Worm (Caenorhabditis elegans): ENCODE results near the gene mltn-12.

mltn-12 gene

DNA sequence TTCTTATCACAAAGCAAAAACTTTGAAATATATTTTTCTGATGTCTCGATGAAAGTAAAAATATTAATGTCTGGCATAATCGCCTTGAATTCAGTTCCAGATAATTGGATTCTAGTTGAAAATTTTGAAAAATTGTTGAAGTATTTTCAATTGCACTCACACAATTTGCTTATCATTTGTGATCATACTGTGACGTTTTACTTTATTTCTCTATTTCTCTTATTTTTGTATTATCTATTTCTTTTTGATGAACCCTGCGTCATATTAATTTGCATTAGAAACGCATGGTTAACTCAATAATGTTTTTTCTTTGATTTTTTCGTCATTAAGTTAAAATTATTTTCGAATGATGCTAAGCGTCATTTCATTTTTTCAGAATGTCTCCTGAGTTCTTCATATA is 17.4 kb downstream of the mltn-12 start, which contains the start of gene C53D6.11:
Gene C53D6.11, plus strand, starts transcription at position 328 of the 400 bp plus-strand sequence.
- TF ChIP-seq Y105C5A.15 (GFP tag; IDR thresholded peaks at IDR 0.05): no peak
- no peak for TF ChIP-seq daf-16 (GFP tag; optimal IDR thresholded peaks at IDR 0.05)
- peak; percentile 36 for TF ChIP-seq daf-16 (tag; optimal IDR thresholded peaks at IDR 0.05)
- TF ChIP-seq nhr-28 (tag; optimal IDR thresholded peaks at IDR 0.05): peak; percentile 45

ce11 chrIV:9016477-9016876 is 23.6 kb downstream of the mltn-12 start, which contains the start of gene acc-2:
Gene acc-2, plus strand, starts transcription at chrIV:9016777.
- TF ChIP-seq Y105C5A.15 (GFP tag; IDR thresholded peaks at IDR 0.05): no peak
- no peak for TF ChIP-seq spr-1 (tag; optimal IDR thresholded peaks at IDR 0.05)
- no peak for TF ChIP-seq set-16 (GFP tag; IDR thresholded peaks at IDR 0.05)
- no peak for TF ChIP-seq lsy-2 (tag; optimal IDR thresholded peaks at IDR 0.05)
- no peak for TF ChIP-seq daf-8 (GFP tag; IDR thresholded peaks at IDR 0.05)

DNA sequence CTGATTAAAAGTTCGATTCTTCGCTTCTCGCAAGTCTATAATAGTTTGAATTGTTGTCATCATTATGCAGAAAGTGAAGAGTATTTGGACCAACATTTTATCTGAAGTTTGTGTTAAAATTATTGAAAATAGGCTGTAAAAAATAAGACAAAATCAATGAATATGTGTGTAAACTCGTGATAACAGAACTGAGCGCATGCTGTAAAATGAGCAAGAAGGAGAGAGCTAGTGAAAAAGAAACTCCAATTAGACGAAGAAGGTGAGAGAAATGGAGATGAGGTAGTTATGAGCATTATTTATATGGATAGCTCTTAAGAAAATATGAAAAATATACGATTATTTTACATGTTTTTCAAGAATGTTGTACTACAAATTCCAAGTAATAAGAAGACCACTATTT is 28.0 kb downstream of the mltn-12 start, which contains the start of gene C53D6.4:
Gene C53D6.4, minus strand, starts transcription at position 101 of the 400 bp plus-strand sequence.
- TF ChIP-seq ZK337.2 (GFP tag; IDR thresholded peaks at IDR 0.05) (no peak), lin-38 (GFP tag; IDR thresholded peaks at IDR 0.05) (no peak), lim-7 (GFP tag; IDR thresholded peaks at IDR 0.05) (no peak), unc-62 (GFP tag; optimal IDR thresholded peaks at IDR 0.05 in 1 of 2) (no peak), unc-62 (tag; optimal IDR thresholded peaks at IDR 0.05) (no peak), ztf-7 (tag; optimal IDR thresholded peaks at IDR 0.05) (no peak)

DNA sequence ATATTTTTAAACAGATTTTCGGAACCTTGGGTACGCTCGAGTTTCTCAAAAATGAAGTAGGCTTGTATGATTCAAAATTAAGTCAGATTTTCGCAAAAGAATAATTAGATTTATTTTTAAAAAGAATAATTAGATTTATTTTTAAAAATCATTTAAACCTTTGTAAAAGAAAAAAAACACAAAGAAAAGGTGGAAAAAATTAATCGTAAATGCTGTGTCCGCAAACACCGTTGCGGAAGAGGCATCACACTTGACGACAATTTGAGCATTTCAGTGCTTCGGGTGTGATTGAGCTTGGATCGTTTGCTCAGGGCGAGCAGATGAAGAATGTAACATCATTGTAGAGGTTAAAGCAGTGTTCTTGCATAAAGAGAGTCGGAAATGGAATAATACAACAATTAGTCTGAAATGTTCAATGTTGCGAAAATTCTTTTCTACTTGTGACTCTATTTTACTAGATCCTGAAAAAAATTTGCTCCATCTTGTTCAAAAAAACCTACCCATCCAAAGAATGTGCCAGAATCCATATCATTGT is 28.4 kb downstream of the mltn-12 start:
- TF ChIP-seq unc-62 (GFP tag; optimal IDR thresholded peaks at IDR 0.05 in 1 of 2) (peak in 1 of 2 experiments; percentile 72), unc-62 (tag; optimal IDR thresholded peaks at IDR 0.05) (no peak), zip-11 (GFP tag; IDR thresholded peaks at IDR 0.05) (no peak)

ce11 chrIV:9032550-9032949 is 39.7 kb downstream of the mltn-12 start, which contains the start of gene C53D6.6:
Gene C53D6.6, minus strand, starts transcription at chrIV:9032667.
- TF ChIP-seq unc-39 (tag; optimal IDR thresholded peaks at IDR 0.05): no peak
- no peak for TF ChIP-seq lim-7 (GFP tag; IDR thresholded peaks at IDR 0.05)
- peak in 1 of 2 experiments; percentile 6 for TF ChIP-seq unc-62 (GFP tag; optimal IDR thresholded peaks at IDR 0.05 in 1 of 2)
- TF ChIP-seq unc-62 (tag; optimal IDR thresholded peaks at IDR 0.05): no peak
- no peak for TF ChIP-seq D1046.2 (GFP tag; IDR thresholded peaks at IDR 0.05)
- no peak for TF ChIP-seq zip-2 (tag; optimal IDR thresholded peaks at IDR 0.05)
- TF ChIP-seq pha-4 (GFP tag; IDR thresholded peaks at IDR 0.05): no peak
- TF ChIP-seq pha-4 (tag; optimal IDR thresholded peaks at IDR 0.05): peak; percentile 4
- no peak for TF ChIP-seq F10B5.3 (tag; optimal IDR thresholded peaks at IDR 0.05)
- no peak for TF ChIP-seq zag-1 (tag; optimal IDR thresholded peaks at IDR 0.05)
- TF ChIP-seq lsy-2 (tag; optimal IDR thresholded peaks at IDR 0.05): no peak
- TF ChIP-seq egl-27 (tag; optimal IDR thresholded peaks at IDR 0.05): no peak
- TF ChIP-seq daf-12 (tag; optimal IDR thresholded peaks at IDR 0.05): no peak
- TF ChIP-seq aha-1 (tag): peak; percentile 26
- TF ChIP-seq daf-16 (GFP tag; optimal IDR thresholded peaks at IDR 0.05): no peak
- TF ChIP-seq daf-16 (tag; optimal IDR thresholded peaks at IDR 0.05): peak; percentile 68

DNA sequence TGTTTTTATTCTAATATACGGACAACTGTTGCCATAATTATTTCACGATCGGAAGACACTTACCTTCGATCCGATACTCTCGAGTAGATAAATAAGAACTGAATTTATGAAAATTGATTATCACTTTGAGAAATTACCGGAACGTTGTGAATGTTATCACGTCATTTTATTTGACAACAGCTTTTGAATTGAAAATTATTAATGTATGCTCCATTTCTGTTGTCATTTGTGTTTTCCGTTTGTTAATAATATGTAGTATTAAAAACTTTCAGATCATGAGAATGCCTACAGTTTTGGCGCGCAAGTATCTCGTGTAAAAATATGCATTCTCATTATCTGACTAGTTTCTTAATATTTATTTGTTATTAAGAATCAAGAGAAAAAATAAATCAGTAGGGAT is 41.5 kb downstream of the mltn-12 start, which contains the start of gene C53D6.10:
Gene C53D6.10, minus strand, starts transcription at position 101 of the 400 bp plus-strand sequence.
- TF ChIP-seq ztf-11 (tag; optimal IDR thresholded peaks at IDR 0.05) (no peak), aha-1 (tag) (no peak), nhr-10 (tag; optimal IDR thresholded peaks at IDR 0.05) (no peak), unc-39 (tag; optimal IDR thresholded peaks at IDR 0.05) (no peak), D1046.2 (GFP tag; IDR thresholded peaks at IDR 0.05) (no peak), R02D3.7 (tag; optimal IDR thresholded peaks at IDR 0.05) (no peak), dmd-9 (GFP tag; IDR thresholded peaks at IDR 0.05) (no peak), pha-4 (GFP tag; IDR thresholded peaks at IDR 0.05) (no peak), pha-4 (tag; optimal IDR thresholded peaks at IDR 0.05) (no peak), T20F7.1 (GFP tag; optimal IDR thresholded peaks at IDR 0.05) (no peak), fkh-10 (GFP tag; optimal IDR thresholded peaks at IDR 0.05) (no peak), ctbp-1 (GFP tag; IDR thresholded peaks at IDR 0.05) (no peak), tag-97 (GFP tag; IDR thresholded peaks at IDR 0.05) (no peak), cey-2 (tag; optimal IDR thresholded peaks at IDR 0.05; ENCODE audit: borderline replicate concordance, insufficient read depth) (no peak), lin-15B (tag; optimal IDR thresholded peaks at IDR 0.05) (no peak), ceh-62 (tag; optimal IDR thresholded peaks at IDR 0.05) (no peak), mdl-1 (tag; optimal IDR thresholded peaks at IDR 0.05) (no peak), ZK546.5 (tag; optimal IDR thresholded peaks at IDR 0.05) (no peak), ceh-28 (tag; optimal IDR thresholded peaks at IDR 0.05) (no peak)

Data from whole organism, L4 larva.